Worm (Caenorhabditis elegans) whole organism, L4/young adult: Measurements from ENCODE around the gene M151.10.

Source experiments
- W03F9.2 ChIP-seq: fragments of 150-350 bp; optimal IDR thresholded peaks from 2 replicates; lab custom pipeline; 2014; ENCODE audit warnings: missing biosample characterization, missing genetic modification characterization
- dao-5 ChIP-seq: sonication (generic microtip); optimal IDR thresholded peaks from 2 replicates; lab custom pipeline; 2016; ENCODE audit warnings: missing genotype, missing genetic modification characterization, moderate library complexity, missing compliant biosample characterization
- him-1 ChIP-seq: sonication (generic microtip); optimal IDR thresholded peaks from 2 replicates; lab custom pipeline; 2016; ENCODE audit warnings: missing genotype, missing genetic modification reagents, missing genetic modification characterization, missing compliant biosample characterization

M151.10 gene

DNA sequence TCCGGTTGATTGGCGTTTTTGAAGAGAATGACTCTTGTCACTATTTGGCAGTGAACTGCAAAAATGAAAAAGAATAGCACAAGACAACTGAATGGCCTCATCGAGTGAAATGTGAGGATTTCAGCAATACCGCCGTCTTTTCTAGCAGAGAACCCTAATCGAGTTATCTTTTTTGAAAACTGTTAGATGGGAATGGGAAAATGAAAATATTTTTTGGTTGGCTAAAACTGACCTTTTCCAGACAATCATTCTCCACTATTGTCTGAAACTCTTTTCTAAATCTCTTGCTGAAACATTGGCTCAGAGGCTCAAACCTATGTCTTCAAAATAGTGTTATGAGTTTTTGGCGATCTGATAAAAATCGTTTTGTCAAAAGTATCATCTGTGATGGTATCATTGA is at the start of gene M151.10:
Gene M151.10 (minus strand): TSS at position 101 of the 400 bp plus-strand sequence.
- TF ChIP-seq him-1 (no peak), dao-5 (tag; lab: Kevin White, UChicago) (no peak), W03F9.2 (tag; lab: Kevin White, UChicago) (no peak)

DNA sequence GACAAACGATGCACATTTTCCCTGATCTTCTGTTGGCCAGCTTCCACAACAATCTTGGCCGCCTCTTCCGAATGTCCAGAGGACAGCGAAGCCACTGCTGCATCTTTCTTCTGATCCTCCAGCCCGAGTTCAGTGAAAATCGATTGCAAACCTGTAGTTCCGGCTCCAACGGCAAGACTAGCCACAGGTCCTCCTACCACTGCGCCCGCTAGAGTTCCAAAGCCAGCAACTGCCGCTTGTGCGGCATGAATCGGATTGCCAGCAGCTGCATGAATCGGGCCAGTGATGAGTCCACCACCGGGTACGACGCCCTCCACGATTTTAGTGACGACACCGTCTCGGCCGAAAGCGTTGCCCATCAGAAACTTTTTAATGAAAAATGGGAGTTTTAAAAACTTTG is 48.2 kb upstream of the M151.10 start, which contains the start of gene ifas-1:
Gene ifas-1 (minus strand): TSS at position 387 of the 400 bp plus-strand sequence.
- TF ChIP-seq W03F9.2 (tag; lab: Kevin White, UChicago) (no peak), dao-5 (tag; lab: Kevin White, UChicago) (no peak), him-1 (no peak)

DNA sequence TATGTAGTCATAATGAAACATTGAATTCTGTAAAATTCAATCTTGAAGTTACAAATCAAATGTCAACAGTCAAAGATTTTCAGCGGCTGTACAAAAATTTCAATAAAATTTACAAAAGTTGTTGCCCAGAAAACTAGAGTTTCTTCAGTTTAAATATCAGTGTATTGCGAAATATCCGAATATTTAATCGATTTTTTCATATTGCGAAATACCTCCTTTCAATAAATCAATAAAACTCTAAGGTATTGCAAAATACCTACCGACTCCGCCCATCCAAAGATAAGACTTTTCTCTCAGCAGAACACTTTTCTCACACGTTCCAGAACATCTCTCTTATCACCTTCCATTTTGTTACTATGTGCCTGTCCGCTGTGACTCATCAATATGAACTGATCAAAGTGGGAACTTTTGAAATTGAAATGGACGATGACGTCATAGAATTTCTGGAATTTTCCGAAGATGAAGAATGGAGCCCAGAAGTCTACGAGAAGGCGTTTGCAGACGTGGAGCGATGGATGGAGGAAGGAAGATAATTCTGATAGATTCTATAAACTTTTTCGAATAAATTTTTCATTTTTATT is 44.5 kb upstream of the M151.10 start:
- TF ChIP-seq W03F9.2 (tag; lab: Kevin White, UChicago) = no peak
- TF ChIP-seq dao-5 (tag; lab: Kevin White, UChicago) = no peak
- no peak for TF ChIP-seq him-1

- TF ChIP-seq him-1 = no peak
- no peak for TF ChIP-seq dao-5 (tag; lab: Kevin White, UChicago)
- TF ChIP-seq W03F9.2 (tag; lab: Kevin White, UChicago) = peak; percentile 67
These were observed 42.7 kb upstream of the M151.10 start, which contains the start of gene F19B10.1 for ce11 chrII:3682770-3683234. TSS of gene F19B10.1 (plus strand) at chrII:3683184.

DNA sequence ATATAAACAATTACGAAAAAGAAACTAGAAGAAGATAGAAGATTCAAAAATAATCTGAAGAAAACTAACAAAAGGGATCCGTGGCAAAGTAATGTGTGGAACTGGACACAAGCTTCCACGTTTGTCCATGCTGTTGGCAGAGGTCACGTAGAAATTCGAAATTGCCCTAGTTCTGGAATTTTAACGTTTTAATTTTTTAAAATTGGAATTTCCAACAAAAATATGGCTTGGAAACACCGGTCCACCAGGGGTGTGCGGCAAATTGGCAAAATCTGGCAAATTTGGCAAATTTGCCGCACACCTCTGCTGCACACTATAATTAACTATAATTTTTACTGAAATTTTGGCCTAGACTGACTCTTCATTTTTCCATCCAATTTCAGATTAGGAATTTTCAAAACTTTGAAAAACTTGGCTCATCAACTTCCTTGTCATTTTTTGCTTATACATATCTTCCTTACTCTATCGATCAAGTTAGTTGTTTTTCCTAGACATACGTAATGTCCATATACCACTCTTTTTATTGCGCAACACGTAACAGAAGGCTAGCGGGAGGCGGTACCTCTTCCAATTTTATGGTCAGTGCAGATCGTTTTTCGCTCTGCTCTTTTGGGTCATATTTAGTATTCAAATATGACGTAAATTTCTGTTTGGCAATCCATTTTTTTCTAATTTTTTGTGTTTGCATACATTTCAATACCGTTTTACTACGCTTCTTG is 41.4 kb upstream of the M151.10 start, which contains the start of gene F19B10.10:
Gene F19B10.10 (minus strand): TSS at position 51 of the 719 bp plus-strand sequence.
- TF ChIP-seq W03F9.2 (tag; lab: Kevin White, UChicago) (no peak), dao-5 (tag; lab: Kevin White, UChicago) (no peak), him-1 (no peak)

DNA sequence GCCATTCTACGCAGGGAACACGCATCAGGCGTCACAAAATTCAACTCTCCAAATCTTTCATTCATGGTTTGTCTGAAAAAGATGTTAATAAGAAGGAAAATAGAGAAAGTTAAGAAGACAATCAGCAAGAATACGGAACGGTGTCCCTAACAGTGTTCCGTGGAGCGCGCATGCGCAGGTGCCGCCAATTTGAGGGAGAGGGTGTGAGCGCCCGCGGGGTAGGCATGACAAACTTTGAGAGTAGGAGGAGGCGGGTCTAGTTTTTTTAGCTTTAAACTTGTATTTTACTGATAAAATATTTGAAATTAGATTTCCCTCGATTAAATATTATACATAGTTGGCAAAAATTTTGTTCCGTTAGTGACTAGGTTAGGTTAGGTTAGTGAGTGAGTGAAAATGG is 40.3 kb upstream of the M151.10 start:
- TF ChIP-seq W03F9.2 (tag; lab: Kevin White, UChicago) (no peak), dao-5 (tag; lab: Kevin White, UChicago) (no peak), him-1 (no peak)

- no peak for TF ChIP-seq W03F9.2 (tag; lab: Kevin White, UChicago)
- TF ChIP-seq him-1 = no peak
- TF ChIP-seq dao-5 (tag; lab: Kevin White, UChicago) = no peak
These were observed 38.9 kb upstream of the M151.10 start for ce11 chrII:3678978-3679377.

DNA sequence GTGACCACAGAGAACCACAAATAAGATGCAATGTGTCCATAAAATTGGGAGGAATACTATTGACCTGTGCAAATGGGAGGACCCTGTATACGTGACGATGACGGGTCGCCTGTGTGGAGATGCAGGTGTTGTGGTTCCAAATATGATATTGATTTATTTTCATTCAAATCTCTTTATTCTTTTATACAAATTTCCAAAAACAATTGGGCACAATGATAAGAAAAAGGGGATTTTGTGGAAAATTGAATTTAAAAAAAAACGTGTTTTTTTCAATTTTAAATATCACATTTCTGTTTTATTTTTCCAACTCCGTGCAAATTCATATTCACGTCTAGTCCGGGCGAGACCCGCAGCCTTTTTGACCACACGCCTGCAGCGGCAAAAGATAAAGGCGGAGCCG is 35.1 kb upstream of the M151.10 start, which contains the start of gene F19B10.2:
Gene F19B10.2 (plus strand): TSS at position 301 of the 400 bp plus-strand sequence.
- TF ChIP-seq W03F9.2 (tag; lab: Kevin White, UChicago) (no peak), him-1 (no peak), dao-5 (tag; lab: Kevin White, UChicago) (no peak)

- TF ChIP-seq dao-5 (tag; lab: Kevin White, UChicago) (no peak), him-1 (no peak), W03F9.2 (tag; lab: Kevin White, UChicago) (no peak)
These were observed 33.4 kb upstream of the M151.10 start, which contains the start of gene sea-1 for ce11 chrII:3673493-3673892. TSS of gene sea-1 (minus strand) at chrII:3673593.

ce11 chrII:3670956-3671355 is 30.9 kb upstream of the M151.10 start, which contains the start of gene srx-98:
TSS of gene srx-98 (minus strand) at chrII:3671056.
- TF ChIP-seq dao-5 (tag; lab: Kevin White, UChicago) (no peak), him-1 (no peak), W03F9.2 (tag; lab: Kevin White, UChicago) (no peak)

DNA sequence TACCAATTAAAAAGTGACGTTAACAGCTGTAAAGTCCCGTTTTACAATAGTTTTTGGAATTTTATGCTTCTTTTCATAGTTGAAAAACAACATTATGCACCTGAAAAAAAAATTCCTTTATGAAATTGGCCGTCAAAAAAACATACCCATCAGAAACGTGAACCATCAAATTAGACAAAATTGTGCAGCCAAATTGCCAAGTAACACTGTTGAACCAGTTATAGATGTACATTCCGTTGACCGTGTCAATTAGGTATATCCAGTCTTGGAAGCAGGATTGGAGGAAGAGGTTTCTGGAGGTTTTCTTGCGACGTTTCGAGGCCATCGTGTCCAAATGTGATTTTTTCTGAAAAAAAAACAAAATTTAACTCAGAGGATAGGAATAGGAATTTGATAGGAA is 29.2 kb upstream of the M151.10 start, which contains the start of gene srx-97:
Gene srx-97 (minus strand): TSS at position 101 of the 400 bp plus-strand sequence.
- no peak for TF ChIP-seq him-1
- no peak for TF ChIP-seq W03F9.2 (tag; lab: Kevin White, UChicago)
- no peak for TF ChIP-seq dao-5 (tag; lab: Kevin White, UChicago)

DNA sequence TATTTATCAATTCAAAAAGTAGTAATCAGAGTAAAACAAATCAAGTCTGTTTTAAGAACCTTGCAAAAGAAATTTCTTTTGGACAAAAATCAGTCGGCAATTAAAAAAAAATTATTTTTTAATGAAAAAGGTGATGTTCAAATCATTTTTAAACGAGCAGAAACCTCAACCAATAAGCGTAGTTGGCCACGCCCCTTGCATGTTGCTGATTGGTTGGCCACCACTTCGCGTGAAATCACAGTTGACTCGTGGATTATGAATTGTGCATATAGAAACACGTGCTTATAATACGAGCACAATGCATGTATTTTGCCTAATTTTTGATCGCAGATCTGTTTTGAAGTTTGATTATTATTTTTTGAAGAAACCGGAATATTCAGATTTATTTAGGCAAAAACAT is 25.1 kb upstream of the M151.10 start:
- TF ChIP-seq W03F9.2 (tag; lab: Kevin White, UChicago) (no peak), him-1 (no peak), dao-5 (tag; lab: Kevin White, UChicago) (no peak)

- TF ChIP-seq him-1 (no peak), W03F9.2 (tag; lab: Kevin White, UChicago) (no peak), dao-5 (tag; lab: Kevin White, UChicago) (no peak)
These were observed 24.4 kb upstream of the M151.10 start, which contains the start of gene F19B10.3 for ce11 chrII:3664470-3664869. TSS of gene F19B10.3 (plus strand) at chrII:3664770.

- TF ChIP-seq W03F9.2 (tag; lab: Kevin White, UChicago) = no peak
- TF ChIP-seq dao-5 (tag; lab: Kevin White, UChicago) = no peak
- TF ChIP-seq him-1 = no peak
These were observed 23.7 kb upstream of the M151.10 start, which contains the start of gene F19B10.6 for ce11 chrII:3663796-3664195. TSS of gene F19B10.6 (minus strand) at chrII:3663896.
